Fruit fly (Drosophila melanogaster): ENCODE measurements around the gene DppIII.

DNA sequence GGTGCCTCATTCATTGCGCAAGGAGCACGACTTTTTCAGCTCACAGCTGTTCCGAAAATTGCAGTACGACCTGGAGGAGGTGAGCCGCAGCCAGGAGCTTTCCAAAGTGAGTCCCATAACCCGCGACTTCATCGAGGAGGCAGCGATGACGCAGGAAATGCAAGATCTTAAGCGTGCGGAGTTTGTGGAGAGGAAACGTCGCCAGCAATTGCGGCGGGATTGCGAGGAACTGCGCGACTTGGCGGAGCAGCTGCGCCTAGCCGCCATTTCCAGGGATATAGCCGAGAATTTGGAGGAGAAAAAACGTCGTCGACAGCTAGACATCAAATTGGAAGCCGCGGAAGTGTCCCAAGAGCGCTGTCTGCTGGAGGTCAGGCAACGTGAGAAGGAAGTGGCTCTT, 3.6 kb downstream of the DppIII start:
- TF ChIP-seq Vsx2 (GFP tag; optimal IDR thresholded peaks at IDR 0.05; ENCODE audit: partially characterized antibody) (no peak), usp (GFP tag; optimal IDR thresholded peaks at IDR 0.05) (no peak), tai (GFP tag; optimal IDR thresholded peaks at IDR 0.05) (no peak), psq (GFP tag; optimal IDR thresholded peaks at IDR 0.05) (no peak), fru (GFP tag; optimal IDR thresholded peaks at IDR 0.05) (no peak), N (GFP tag; optimal IDR thresholded peaks at IDR 0.05) (no peak), CG9705 (GFP tag; optimal IDR thresholded peaks at IDR 0.05) (no peak), GATAd (GFP tag; optimal IDR thresholded peaks at IDR 0.05) (no peak), lola (GFP tag; optimal IDR thresholded peaks at IDR 0.05) (no peak), pan (optimal IDR thresholded peaks at IDR 0.05) (no peak)

Data from whole organism, wandering third instar larva.